Worm (Caenorhabditis elegans): Measurements from ENCODE around the gene acly-1.
A peak's percentile ranks its signal among the peaks of the same experiment; 100 is the strongest.

The acly-1 gene

DNA sequence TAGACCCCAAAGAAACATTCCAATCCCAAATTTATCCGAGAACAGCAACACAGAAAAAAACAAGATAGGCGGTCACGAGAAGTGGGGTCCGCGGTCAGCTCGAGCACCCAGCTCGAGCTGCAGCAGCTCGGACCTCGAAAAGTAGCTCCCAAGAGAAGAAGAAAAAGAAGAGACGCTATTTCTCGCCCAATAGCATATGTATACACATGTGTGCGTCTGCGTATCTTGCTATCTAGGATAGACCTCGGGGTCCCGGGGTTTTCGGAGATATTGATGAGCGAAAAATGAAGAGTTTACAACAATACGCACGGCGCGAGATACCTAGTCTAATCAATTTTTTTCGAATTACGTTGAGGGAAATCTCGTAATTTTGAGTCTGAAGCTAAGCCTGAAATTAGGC is 42.7 kb downstream of the acly-1 start (continued):
- TF ChIP-seq skn-1 (tag; optimal IDR thresholded peaks at IDR 0.05): peak; percentile 10
- no peak for TF ChIP-seq fkh-8 (tag; optimal IDR thresholded peaks at IDR 0.05)
- no peak for TF ChIP-seq vab-15 (tag; optimal IDR thresholded peaks at IDR 0.05)
- TF ChIP-seq ztf-4 (tag; optimal IDR thresholded peaks at IDR 0.05): no peak
- TF ChIP-seq isw-1 (GFP tag; IDR thresholded peaks at IDR 0.05): no peak
- no peak for TF ChIP-seq nhr-77 (tag; optimal IDR thresholded peaks at IDR 0.05)
- no peak for TF ChIP-seq lin-13 (GFP tag; optimal IDR thresholded peaks at IDR 0.05)
- TF ChIP-seq aha-1 (tag; optimal IDR thresholded peaks at IDR 0.05): no peak
- no peak for TF ChIP-seq lin-39 (tag; optimal IDR thresholded peaks at IDR 0.05)
- TF ChIP-seq snpc-4 (tag; optimal IDR thresholded peaks at IDR 0.05): no peak
- no peak for TF ChIP-seq aly-2 (tag; optimal IDR thresholded peaks at IDR 0.05)
- TF ChIP-seq hlh-17 (GFP tag; optimal IDR thresholded peaks at IDR 0.05; ENCODE audit: borderline replicate concordance): no peak
- no peak for TF ChIP-seq C16A3.4 (tag; optimal IDR thresholded peaks at IDR 0.05)
- no peak for TF ChIP-seq ceh-8 (GFP tag; optimal IDR thresholded peaks at IDR 0.05)
- TF ChIP-seq pax-3 (tag; optimal IDR thresholded peaks at IDR 0.05): no peak
- no peak for TF ChIP-seq ces-1 (GFP tag; optimal IDR thresholded peaks at IDR 0.05)
- TF ChIP-seq egl-13 (tag; optimal IDR thresholded peaks at IDR 0.05): no peak
- TF ChIP-seq unc-130 (tag; optimal IDR thresholded peaks at IDR 0.05): no peak
- TF ChIP-seq ceh-88 (GFP tag; IDR thresholded peaks at IDR 0.05): no peak
- TF ChIP-seq sup-37 (GFP tag; optimal IDR thresholded peaks at IDR 0.05): no peak
- TF ChIP-seq snu-23 (GFP tag; optimal IDR thresholded peaks at IDR 0.05): peak; percentile 44
- TF ChIP-seq zip-4 (GFP tag; optimal IDR thresholded peaks at IDR 0.05): no peak
- no peak for TF ChIP-seq dpl-1 (GFP tag; optimal IDR thresholded peaks at IDR 0.05)
- TF ChIP-seq dsc-1 (tag; optimal IDR thresholded peaks at IDR 0.05): peak; percentile 25
- no peak for TF ChIP-seq unc-98 (GFP tag; IDR thresholded peaks at IDR 0.05)
- no peak for TF ChIP-seq unc-86 (tag; optimal IDR thresholded peaks at IDR 0.05)
- TF ChIP-seq mab-9 (GFP tag; IDR thresholded peaks at IDR 0.05): no peak
- TF ChIP-seq nhr-11 (tag; optimal IDR thresholded peaks at IDR 0.05): no peak
- no peak for TF ChIP-seq nhr-76 (tag; optimal IDR thresholded peaks at IDR 0.05)
- TF ChIP-seq elt-2 (tag; optimal IDR thresholded peaks at IDR 0.05): no peak
- TF ChIP-seq nhr-71 (tag; optimal IDR thresholded peaks at IDR 0.05): peak; percentile 59
- TF ChIP-seq nhr-28 (tag; optimal IDR thresholded peaks at IDR 0.05): no peak
- TF ChIP-seq mef-2 (tag; optimal IDR thresholded peaks at IDR 0.05): no peak
- peak; percentile 67 for TF ChIP-seq rnt-1 (tag; optimal IDR thresholded peaks at IDR 0.05)
- peak in 2 of 3 experiments; percentile 3 to 42 for TF ChIP-seq ceh-82 (tag; optimal IDR thresholded peaks at IDR 0.05)

DNA sequence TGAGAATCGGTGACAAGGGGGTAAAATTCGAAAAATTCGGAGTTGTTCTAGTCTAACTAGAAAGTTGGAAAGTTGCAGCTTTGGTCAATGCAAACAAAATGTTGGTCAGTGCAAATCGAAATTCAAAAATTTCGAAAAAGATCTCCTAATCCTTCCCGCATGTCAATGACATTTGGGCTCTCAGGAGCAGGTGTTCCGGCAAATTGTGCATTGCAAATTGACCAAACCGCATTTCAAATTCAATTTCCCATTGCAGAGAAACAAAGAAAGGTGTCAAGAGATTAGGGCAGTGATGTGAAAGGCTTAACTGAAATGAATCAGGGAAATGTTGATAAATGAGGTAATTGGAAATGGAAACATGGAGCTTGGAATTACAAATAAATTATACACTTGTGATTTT is 43.9 kb downstream of the acly-1 start:
- TF ChIP-seq isw-1 (GFP tag; IDR thresholded peaks at IDR 0.05) (no peak), C04F5.9 (tag; optimal IDR thresholded peaks at IDR 0.05) (no peak), ztf-11 (tag; optimal IDR thresholded peaks at IDR 0.05) (no peak), zip-4 (GFP tag; optimal IDR thresholded peaks at IDR 0.05) (no peak), ceh-63 (GFP tag; optimal IDR thresholded peaks at IDR 0.05) (no peak), nhr-12 (tag; optimal IDR thresholded peaks at IDR 0.05) (no peak), nhr-47 (tag; optimal IDR thresholded peaks at IDR 0.05) (no peak), pax-3 (tag; optimal IDR thresholded peaks at IDR 0.05) (no peak), blmp-1 (tag; optimal IDR thresholded peaks at IDR 0.05) (no peak)

DNA sequence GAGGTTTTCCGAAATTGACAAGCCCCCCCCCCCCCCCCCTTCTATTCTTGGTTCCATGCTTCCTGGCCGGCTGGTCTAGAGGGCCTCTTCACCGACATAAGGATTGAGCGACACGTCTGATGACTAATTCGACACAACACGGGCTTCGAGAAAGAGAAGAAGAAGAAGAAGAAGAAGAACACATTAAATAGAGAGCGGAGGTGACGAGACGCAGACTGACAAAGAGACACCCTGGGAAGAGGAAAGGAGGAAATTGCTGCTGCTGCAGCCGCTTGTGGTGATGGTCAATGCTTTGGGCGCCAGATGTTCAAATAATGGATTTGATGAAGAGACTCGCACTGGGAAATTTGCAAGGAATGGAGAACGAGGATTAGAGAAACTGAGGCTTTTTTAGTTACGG is 45.2 kb downstream of the acly-1 start:
- no peak for TF ChIP-seq C04F5.9 (tag; optimal IDR thresholded peaks at IDR 0.05)
- TF ChIP-seq grh-1 (GFP tag; IDR thresholded peaks at IDR 0.05): no peak
- TF ChIP-seq unc-62 (GFP tag; optimal IDR thresholded peaks at IDR 0.05): no peak
- peak; percentile 68 for TF ChIP-seq tbx-2 (tag; optimal IDR thresholded peaks at IDR 0.05)
- no peak for TF ChIP-seq elt-3 (tag; optimal IDR thresholded peaks at IDR 0.05)
- TF ChIP-seq hpl-2 (GFP tag; optimal IDR thresholded peaks at IDR 0.05): no peak
- peak; percentile 32 for TF ChIP-seq unc-86 (tag; optimal IDR thresholded peaks at IDR 0.05)
- TF ChIP-seq swsn-7 (tag; optimal IDR thresholded peaks at IDR 0.05): peak; percentile 38
- no peak for TF ChIP-seq egl-27 (tag; optimal IDR thresholded peaks at IDR 0.05)
- TF ChIP-seq nhr-77 (tag; optimal IDR thresholded peaks at IDR 0.05): no peak
- peak; percentile 61 for TF ChIP-seq mep-1 (tag; optimal IDR thresholded peaks at IDR 0.05)
- no peak for TF ChIP-seq ceh-8 (GFP tag; optimal IDR thresholded peaks at IDR 0.05)
- TF ChIP-seq lir-3 (tag; optimal IDR thresholded peaks at IDR 0.05; ENCODE audit: poor library complexity): no peak
- no peak for TF ChIP-seq unc-130 (tag; optimal IDR thresholded peaks at IDR 0.05)
- TF ChIP-seq egl-13 (tag; optimal IDR thresholded peaks at IDR 0.05): peak; percentile 23
- TF ChIP-seq ceh-90 (tag; optimal IDR thresholded peaks at IDR 0.05): no peak
- 0 out of 2 replicates have a peak, but pooled peaks have one; percentile 13 for TF ChIP-seq nhr-19 (GFP tag; conservative IDR thresholded peaks at IDR 0.05)
- peak; percentile 73 for TF ChIP-seq skn-1 (tag; optimal IDR thresholded peaks at IDR 0.05)
